Worm (Caenorhabditis elegans): ENCODE data around the gene acr-3.

acr-3 gene

ce11 chrX:6702249-6702648 is 7.1 kb upstream of the acr-3 start, which contains the start of gene acr-2:
acr-2 (plus strand) TSS chrX:6702549.
- TF ChIP-seq K11D2.4 (GFP tag; IDR thresholded peaks at IDR 0.05) (0 out of 2 replicates have a peak, but pooled peaks have one; percentile 20), ztf-6 (GFP tag; IDR thresholded peaks at IDR 0.05) (no peak), lin-54 (GFP tag; optimal IDR thresholded peaks at IDR 0.05) (no peak), ceh-100 (GFP tag; IDR thresholded peaks at IDR 0.05) (no peak), sea-2 (GFP tag; IDR thresholded peaks at IDR 0.05) (0 out of 2 replicates have a peak, but pooled peaks have one; percentile 30), hsf-1 (GFP tag; IDR thresholded peaks at IDR 0.05) (0 out of 2 replicates have a peak, but pooled peaks have one; percentile 33)

DNA sequence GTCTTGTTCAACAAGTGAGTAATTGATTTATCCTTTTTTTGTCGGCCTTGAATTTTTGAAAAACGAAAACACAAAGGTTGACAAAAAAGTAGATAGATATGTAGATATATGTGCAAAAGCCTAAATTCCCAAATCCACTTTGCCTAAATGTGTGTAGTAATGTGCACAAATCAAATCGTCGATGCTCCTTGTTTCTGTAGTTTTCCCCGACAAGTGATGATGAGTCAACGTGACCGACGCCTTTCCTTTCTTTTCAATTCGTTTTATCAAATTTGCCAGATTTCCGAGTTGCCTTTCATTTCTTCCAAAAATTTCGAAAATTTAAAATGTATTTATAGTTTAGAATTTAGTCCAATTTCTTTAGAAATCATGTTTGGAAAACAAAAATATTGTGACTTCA is 4.2 kb upstream of the acr-3 start:
- no peak for TF ChIP-seq attf-6 (GFP tag; IDR thresholded peaks at IDR 0.05)
- TF ChIP-seq Y53F4B.3 (GFP tag; IDR thresholded peaks at IDR 0.05), result no peak
- TF ChIP-seq F57C9.4 (tag; optimal IDR thresholded peaks at IDR 0.05), result no peak
- no peak for TF ChIP-seq madf-8 (GFP tag; conservative IDR thresholded peaks at IDR 0.05)
- TF ChIP-seq attf-3 (GFP tag; conservative IDR thresholded peaks at IDR 0.05), result no peak
- no peak for TF ChIP-seq lsy-27 (tag; optimal IDR thresholded peaks at IDR 0.05; ENCODE audit: borderline replicate concordance, insufficient read depth)
- no peak for TF ChIP-seq hrde-1 (tag; optimal IDR thresholded peaks at IDR 0.05; ENCODE audit: borderline replicate concordance)
- TF ChIP-seq egl-18 (GFP tag; IDR thresholded peaks at IDR 0.05), result no peak
- TF ChIP-seq cebp-2 (GFP tag; IDR thresholded peaks at IDR 0.05), result no peak
- TF ChIP-seq snpc-4 (GFP tag; optimal IDR thresholded peaks at IDR 0.05), result no peak
- TF ChIP-seq snpc-4 (tag; optimal IDR thresholded peaks at IDR 0.05), result no peak
- no peak for TF ChIP-seq ztf-26 (tag; optimal IDR thresholded peaks at IDR 0.05)
- no peak for TF ChIP-seq Y95B8A.8 (GFP tag; IDR thresholded peaks at IDR 0.05)
- TF ChIP-seq ztf-3 (GFP tag; optimal IDR thresholded peaks at IDR 0.05), result no peak
- TF ChIP-seq xnd-1 (tag; optimal IDR thresholded peaks at IDR 0.05), result no peak
- TF ChIP-seq pha-4 (tag; optimal IDR thresholded peaks at IDR 0.05), result no peak

ce11 chrX:6713277-6713676 is 3.9 kb downstream of the acr-3 start, which contains the start of gene nas-11:
nas-11 (plus strand) TSS chrX:6713577.
- no peak for TF ChIP-seq rpc-1 (optimal IDR thresholded peaks at IDR 0.05)
- TF ChIP-seq rpc-1 (tag; optimal IDR thresholded peaks at IDR 0.05), result no peak
- no peak for TF ChIP-seq F22D6.2 (tag; optimal IDR thresholded peaks at IDR 0.05)
- no peak for TF ChIP-seq zim-3 (tag; optimal IDR thresholded peaks at IDR 0.05)

ce11 chrX:6718595-6718994 is 9.3 kb downstream of the acr-3 start, which contains the start of gene smf-2:
smf-2 (minus strand) TSS chrX:6718695.
- TF ChIP-seq snpc-1.3 (tag; optimal IDR thresholded peaks at IDR 0.05; ENCODE audit: insufficient read depth) (no peak), tbp1 (GFP tag; optimal IDR thresholded peaks at IDR 0.05) (no peak), F57A8.1 (GFP tag; optimal IDR thresholded peaks at IDR 0.05) (no peak), F33H1.4 (GFP tag; IDR thresholded peaks at IDR 0.05) (no peak), pbrm-1 (GFP tag; IDR thresholded peaks at IDR 0.05) (no peak), ama-1 (optimal IDR thresholded peaks at IDR 0.05) (no peak), ama-1 (GFP tag; optimal IDR thresholded peaks at IDR 0.05) (no peak), tlf-1 (GFP tag; optimal IDR thresholded peaks at IDR 0.05) (no peak), hrde-1 (tag; optimal IDR thresholded peaks at IDR 0.05; ENCODE audit: borderline replicate concordance) (no peak), lir-1 (GFP tag; conservative IDR thresholded peaks at IDR 0.05) (no peak)

All from whole organism, young adult.